Fruit fly (Drosophila melanogaster): ENCODE measurements around the gene CG7990.

dm6 chrX:19179696-19180255 lies 22.0 kb downstream of the CG7990 start, which contains the start of the genes CG7556 and CG7453:
- no peak for TF ChIP-seq Dif (GFP tag; optimal IDR thresholded peaks at IDR 0.05; ENCODE audit: partially characterized antibody)
- TF ChIP-seq fru (GFP tag; optimal IDR thresholded peaks at IDR 0.05), result peak; percentile 82
- TF ChIP-seq CG9705 (GFP tag; optimal IDR thresholded peaks at IDR 0.05), result peak; percentile 59
- TF ChIP-seq woc (GFP tag; optimal IDR thresholded peaks at IDR 0.05), result peak; percentile 84
- peak; percentile 77 for TF ChIP-seq br (GFP tag; optimal IDR thresholded peaks at IDR 0.05)
- peak; percentile 59 for TF ChIP-seq OdsH (GFP tag; optimal IDR thresholded peaks at IDR 0.05)
- TF ChIP-seq Dfd (GFP tag; optimal IDR thresholded peaks at IDR 0.05), result no peak
- TF ChIP-seq Hr78 (GFP tag; optimal IDR thresholded peaks at IDR 0.05), result no peak
